Worm (Caenorhabditis elegans) whole organism, midembryonic: ENCODE results near the gene F28B1.9.

ENCODE experiments used
- cog-1 ChIP-seq: sonication (generic microtip); optimal IDR thresholded peaks from 2 replicates; lab custom pipeline; 2016; ENCODE audit warnings: missing genetic modification characterization, missing compliant biosample characterization
- flt-1 ChIP-seq: fragments of 200-800 bp; sonication (Bioruptor generic); IDR thresholded peaks from 2 replicates; pipeline ENCODE4 v1.3.6; 2022; ENCODE audit warnings: missing genetic modification characterization, missing compliant biosample characterization
- med-1 ChIP-seq: sonication (generic microtip); optimal IDR thresholded peaks from 2 replicates; lab custom pipeline; 2017; ENCODE audit warnings: missing genetic modification characterization, mild to moderate bottlenecking, missing compliant biosample characterization, antibody characterized with exemption, missing genetic modification reagents; ENCODE audit not compliant: insufficient read depth
- tab-1 ChIP-seq: fragments of 200-800 bp; sonication (Bioruptor generic); IDR thresholded peaks from 2 replicates; pipeline ENCODE4 v1.3.6; 2022; ENCODE audit warnings: missing genetic modification characterization, missing compliant biosample characterization

ce11 chrV:17094568-17094967, 32.9 kb downstream of the F28B1.9 start:
- TF ChIP-seq flt-1 (GFP tag; lab: Robert Waterston, UW) (no peak), tab-1 (GFP tag; lab: Robert Waterston, UW) (no peak), cog-1 (tag; lab: Kevin White, UChicago) (no peak), med-1 (GFP tag; lab: Kevin White, UChicago) (no peak)
